Worm (Caenorhabditis elegans) whole organism, young adult: ENCODE measurements around the gene EEED8.13.

Experiments
- B0035.1 ChIP-seq: sonication (generic microtip); optimal IDR thresholded peaks from 2 replicates; lab custom pipeline; 2016; ENCODE audit warnings: missing genetic modification characterization, mild to moderate bottlenecking, missing compliant biosample characterization, missing genotype, missing genetic modification reagents
- B0261.1 ChIP-seq: sonication (generic microtip); optimal IDR thresholded peaks from 2 replicates; lab custom pipeline; 2016; ENCODE audit warnings: mild to moderate bottlenecking, missing genetic modification characterization, moderate library complexity, missing compliant biosample characterization
- D2030.7 ChIP-seq: fragments of 200-800 bp; sonication (Bioruptor generic); IDR thresholded peaks from 2 replicates; pipeline ENCODE4 v1.3.6; 2022; ENCODE audit warnings: missing genetic modification reagents, missing genetic modification characterization, missing compliant biosample characterization
- F10E7.11 ChIP-seq: sonication (generic microtip); optimal IDR thresholded peaks from 2 replicates; lab custom pipeline; 2017; ENCODE audit warnings: mild to moderate bottlenecking, missing genetic modification characterization, moderate library complexity, missing compliant biosample characterization
- F22D6.2 ChIP-seq: sonication (generic microtip); optimal IDR thresholded peaks from 2 replicates; lab custom pipeline; 2016; ENCODE audit warnings: mild to moderate bottlenecking, missing genetic modification characterization, missing compliant biosample characterization
- F39B2.1 ChIP-seq: fragments of 200-800 bp; sonication (Bioruptor generic); IDR thresholded peaks from 2 replicates; pipeline ENCODE4 v1.3.6; 2022; ENCODE audit warnings: missing genetic modification reagents, missing genetic modification characterization, missing compliant biosample characterization
- F49E8.2 ChIP-seq: sonication (generic microtip); optimal IDR thresholded peaks from 3 replicates; lab custom pipeline; 2017; ENCODE audit warnings: missing genetic modification characterization, mild to moderate bottlenecking, missing compliant biosample characterization, antibody characterized with exemption, moderate library complexity; ENCODE audit not compliant: insufficient read depth
- F57A8.1 ChIP-seq: fragments of 200-800 bp; sonication (Bioruptor generic); optimal IDR thresholded peaks from 2 replicates; lab custom pipeline; 2018; ENCODE audit warnings: mild to moderate bottlenecking, missing genetic modification characterization, moderate library complexity, missing compliant biosample characterization
- F57C9.4 ChIP-seq: sonication (generic microtip); optimal IDR thresholded peaks from 2 replicates; lab custom pipeline; 2017; ENCODE audit warnings: mild to moderate bottlenecking, missing genetic modification characterization, missing compliant biosample characterization
- Y95B8A.8 ChIP-seq: fragments of 200-800 bp; sonication (Bioruptor generic); IDR thresholded peaks from 2 replicates; pipeline ENCODE4 v1.3.6; 2022; ENCODE audit warnings: missing genetic modification reagents, missing genetic modification characterization, missing compliant biosample characterization
- ZK185.1 ChIP-seq: sonication (generic microtip); optimal IDR thresholded peaks from 2 replicates; lab custom pipeline; 2016; ENCODE audit warnings: mild to moderate bottlenecking, missing genetic modification characterization, missing compliant biosample characterization; ENCODE audit not compliant: poor library complexity, severe bottlenecking
- akir-1 ChIP-seq: fragments of 200-800 bp; sonication (Bioruptor generic); optimal IDR thresholded peaks from 2 replicates; lab custom pipeline; 2018; ENCODE audit warnings: mild to moderate bottlenecking, missing genetic modification characterization, moderate library complexity, missing compliant biosample characterization
- aptf-2 ChIP-seq: fragments of 200-800 bp; sonication (Bioruptor generic); conservative IDR thresholded peaks from 2 replicates; pipeline ENCODE4 v1.3.6; 2022; ENCODE audit warnings: missing genetic modification reagents, missing genetic modification characterization, missing compliant biosample characterization
- atf-7 ChIP-seq: sonication (generic microtip); optimal IDR thresholded peaks from 2 replicates; lab custom pipeline; 2017; ENCODE audit warnings: mild to moderate bottlenecking, missing genetic modification characterization, missing compliant biosample characterization
- athp-1 ChIP-seq: sonication (generic microtip); optimal IDR thresholded peaks from 2 replicates; lab custom pipeline; 2017; ENCODE audit warnings: mild to moderate bottlenecking, missing genetic modification characterization, missing compliant biosample characterization
- attf-6 ChIP-seq: fragments of 200-800 bp; sonication (Bioruptor generic); IDR thresholded peaks from 2 replicates; pipeline ENCODE4 v1.3.6; 2022; ENCODE audit warnings: missing genetic modification reagents, missing genetic modification characterization, missing compliant biosample characterization
- ceh-40 ChIP-seq: fragments of 200-800 bp; sonication (Bioruptor generic); IDR thresholded peaks from 2 replicates; pipeline ENCODE4 v1.3.6; 2022; ENCODE audit warnings: missing genetic modification characterization, missing compliant biosample characterization
- ceh-79 ChIP-seq: sonication (generic microtip); optimal IDR thresholded peaks from 2 replicates; lab custom pipeline; 2017; ENCODE audit warnings: mild to moderate bottlenecking, missing genetic modification characterization, missing compliant biosample characterization
- dpl-1 ChIP-seq: fragments of 150-350 bp; optimal IDR thresholded peaks from 2 replicates; lab custom pipeline; 2014; ENCODE audit warnings: missing biosample characterization, missing genetic modification reagents, missing genetic modification characterization
- egl-18 ChIP-seq: fragments of 200-800 bp; sonication (Bioruptor generic); IDR thresholded peaks from 2 replicates; pipeline ENCODE4 v1.3.6; 2022; ENCODE audit warnings: missing genetic modification reagents, missing genetic modification characterization, missing compliant biosample characterization
- ets-4 ChIP-seq: fragments of 200-800 bp; sonication (Bioruptor generic); optimal IDR thresholded peaks from 2 replicates; lab custom pipeline; 2018; ENCODE audit warnings: mild to moderate bottlenecking, missing genetic modification characterization, missing compliant biosample characterization
- fkh-3 ChIP-seq: sonication (generic microtip); optimal IDR thresholded peaks from 2 replicates; lab custom pipeline; 2016; ENCODE audit warnings: mild to moderate bottlenecking, missing genetic modification characterization, missing compliant biosample characterization
- him-1 ChIP-seq: sonication (generic microtip); optimal IDR thresholded peaks from 2 replicates; lab custom pipeline; 2016; ENCODE audit warnings: missing genotype, missing genetic modification reagents, missing genetic modification characterization, missing compliant biosample characterization
- hlh-26 ChIP-seq: fragments of 200-800 bp; sonication (Bioruptor generic); conservative IDR thresholded peaks from 2 replicates; pipeline ENCODE4 v1.3.6; 2022; ENCODE audit warnings: missing genetic modification reagents, missing genetic modification characterization, missing compliant biosample characterization
- hrde-1 ChIP-seq: sonication (generic microtip); optimal IDR thresholded peaks from 2 replicates; lab custom pipeline; 2016; ENCODE audit warnings: missing genetic modification characterization, mild to moderate bottlenecking, missing compliant biosample characterization, moderate library complexity, missing genotype, missing genetic modification reagents, borderline replicate concordance
- lin-35 ChIP-seq, 3 experiments: fragments of 150-350 bp in 2 of 3; sonication (generic microtip) in 1 of 3; optimal IDR thresholded peaks; 2 replicates each; lab custom pipeline; 2014 to 2018; ENCODE audit warnings: missing biosample characterization in 3 of 3, missing genetic modification characterization in 3 of 3, missing genetic modification reagents in 3 of 3
- lsl-1 ChIP-seq: fragments of 200-800 bp; sonication (Bioruptor generic); optimal IDR thresholded peaks from 2 replicates; lab custom pipeline; 2018; ENCODE audit warnings: mild to moderate bottlenecking, missing genetic modification characterization, moderate library complexity, missing compliant biosample characterization
- madf-10 ChIP-seq: sonication (generic microtip); optimal IDR thresholded peaks from 2 replicates; lab custom pipeline; 2016; ENCODE audit warnings: mild to moderate bottlenecking, missing genetic modification characterization, missing compliant biosample characterization
- madf-3 ChIP-seq: fragments of 200-800 bp; sonication (Bioruptor generic); IDR thresholded peaks from 2 replicates; pipeline ENCODE4 v1.3.6; 2022; ENCODE audit warnings: missing genetic modification reagents, missing genetic modification characterization, missing compliant biosample characterization
- madf-6 ChIP-seq: fragments of 200-800 bp; sonication (Bioruptor generic); IDR thresholded peaks from 2 replicates; pipeline ENCODE4 v1.3.6; 2022; ENCODE audit warnings: missing genetic modification reagents, missing genetic modification characterization, missing compliant biosample characterization
- madf-8 ChIP-seq: fragments of 200-800 bp; sonication (Bioruptor generic); conservative IDR thresholded peaks from 2 replicates; pipeline ENCODE4 v1.3.6; 2022; ENCODE audit warnings: missing genetic modification reagents, missing genetic modification characterization, missing compliant biosample characterization
- nfya-1 ChIP-seq: sonication (generic microtip); optimal IDR thresholded peaks from 2 replicates; lab custom pipeline; 2017; ENCODE audit warnings: antibody characterized with exemption, missing compliant biosample characterization, missing genetic modification characterization, borderline replicate concordance; ENCODE audit not compliant: insufficient read depth
- nfya-2 ChIP-seq: fragments of 200-800 bp; sonication (Bioruptor generic); IDR thresholded peaks from 2 replicates; pipeline ENCODE4 v1.3.6; 2022; ENCODE audit warnings: missing genetic modification reagents, missing genetic modification characterization, missing compliant biosample characterization
- nhr-179 ChIP-seq: sonication (generic microtip); optimal IDR thresholded peaks from 2 replicates; lab custom pipeline; 2016; ENCODE audit warnings: mild to moderate bottlenecking, missing genetic modification characterization, missing compliant biosample characterization
- nhr-80 ChIP-seq: sonication (generic microtip); optimal IDR thresholded peaks from 2 replicates; lab custom pipeline; 2016; ENCODE audit warnings: missing genetic modification characterization, missing compliant biosample characterization
- nhr-90 ChIP-seq: sonication (generic microtip); optimal IDR thresholded peaks from 2 replicates; lab custom pipeline; 2016; ENCODE audit warnings: missing genotype, mild to moderate bottlenecking, missing genetic modification characterization, missing compliant biosample characterization
- pbrm-1 ChIP-seq: fragments of 200-800 bp; sonication (Bioruptor generic); IDR thresholded peaks from 2 replicates; pipeline ENCODE4 v1.3.6; 2022; ENCODE audit warnings: missing genetic modification reagents, missing genetic modification characterization, missing compliant biosample characterization
- pha-4 ChIP-seq: fragments of 150-350 bp; sonication (generic microtip); optimal IDR thresholded peaks from 2 replicates; lab custom pipeline; 2014; ENCODE audit warnings: missing biosample characterization, missing genetic modification reagents, missing genetic modification characterization
- rcor-1 ChIP-seq: fragments of 200-800 bp; sonication (Bioruptor generic); IDR thresholded peaks from 2 replicates; pipeline ENCODE4 v1.3.6; 2022; ENCODE audit warnings: missing genetic modification reagents, missing genetic modification characterization, missing compliant biosample characterization
- rec-8 ChIP-seq, 2 experiments: sonication (generic microtip); optimal IDR thresholded peaks; 2 replicates each; lab custom pipeline; 2016; ENCODE audit warnings: mild to moderate bottlenecking in 2 of 2, missing genetic modification characterization in 2 of 2, missing genetic modification reagents in 2 of 2, missing genotype in 2 of 2, missing biosample characterization in 1 of 2, missing compliant biosample characterization in 1 of 2, moderate library complexity in 1 of 2
- repo-1 ChIP-seq: sonication (generic microtip); optimal IDR thresholded peaks from 2 replicates; lab custom pipeline; 2017; ENCODE audit warnings: mild to moderate bottlenecking, missing genetic modification characterization, missing compliant biosample characterization
- sea-2 ChIP-seq: fragments of 200-800 bp; sonication (Bioruptor generic); IDR thresholded peaks from 2 replicates; pipeline ENCODE4 v1.3.6; 2022; ENCODE audit warnings: missing genetic modification characterization, missing compliant biosample characterization
- sptf-2 ChIP-seq: fragments of 200-800 bp; sonication (Bioruptor generic); optimal IDR thresholded peaks from 2 replicates; lab custom pipeline; 2018; ENCODE audit warnings: mild to moderate bottlenecking, missing genetic modification characterization, missing compliant biosample characterization
- tlf-1 ChIP-seq: fragments of 200-800 bp; sonication (Bioruptor generic); optimal IDR thresholded peaks from 2 replicates; lab custom pipeline; 2018; ENCODE audit warnings: mild to moderate bottlenecking, missing genetic modification characterization, missing compliant biosample characterization
- zfh-2 ChIP-seq: fragments of 200-800 bp; sonication (Bioruptor generic); conservative IDR thresholded peaks from 2 replicates; pipeline ENCODE4 v1.3.6; 2022; ENCODE audit warnings: missing genetic modification reagents, missing genetic modification characterization, missing compliant biosample characterization
- ztf-22 ChIP-seq: fragments of 200-800 bp; sonication (Bioruptor generic); optimal IDR thresholded peaks from 2 replicates; lab custom pipeline; 2018; ENCODE audit warnings: mild to moderate bottlenecking, missing genetic modification characterization, moderate library complexity, missing compliant biosample characterization
- ztf-25 ChIP-seq: fragments of 200-800 bp; sonication (Bioruptor generic); IDR thresholded peaks from 2 replicates; pipeline ENCODE4 v1.3.6; 2022; ENCODE audit warnings: missing genetic modification reagents, missing genetic modification characterization, missing compliant biosample characterization
- ztf-26 ChIP-seq: sonication (generic microtip); optimal IDR thresholded peaks from 2 replicates; lab custom pipeline; 2017; ENCODE audit warnings: missing genetic modification characterization, missing compliant biosample characterization
- ztf-28 ChIP-seq: fragments of 200-800 bp; sonication (Bioruptor generic); IDR thresholded peaks from 2 replicates; pipeline ENCODE4 v1.3.6; 2022; ENCODE audit warnings: missing genetic modification reagents, missing genetic modification characterization, missing compliant biosample characterization
- ztf-3 ChIP-seq: fragments of 200-800 bp; sonication (Bioruptor generic); optimal IDR thresholded peaks from 2 replicates; lab custom pipeline; 2018; ENCODE audit warnings: mild to moderate bottlenecking, missing genetic modification characterization, missing compliant biosample characterization

EEED8.13 gene

DNA sequence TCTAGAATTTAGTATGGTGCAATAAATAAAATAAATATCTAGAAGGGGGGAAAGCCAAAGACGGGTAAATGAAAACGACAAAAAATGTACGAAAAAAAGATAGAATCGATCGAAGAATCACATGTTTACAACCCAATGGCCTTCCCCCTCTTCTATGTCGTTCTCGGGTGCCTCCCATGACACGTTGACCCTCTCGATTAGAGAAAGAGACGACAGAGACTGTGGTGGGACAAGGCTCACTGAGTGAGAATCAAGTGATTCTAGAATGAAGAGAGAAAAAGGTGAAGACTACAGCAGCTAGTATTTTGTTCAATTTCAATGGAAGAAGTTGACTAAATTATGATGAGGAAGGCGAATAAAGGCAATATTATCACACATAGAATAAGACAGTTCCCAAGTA is 13.7 kb upstream of the EEED8.13 start (continued):
- TF ChIP-seq lin-35 (GFP tag; optimal IDR thresholded peaks at IDR 0.05; lab: Kevin White, UChicago) (no peak), hrde-1 (tag; lab: Kevin White, UChicago) (no peak), egl-18 (GFP tag; lab: Robert Waterston, UW) (no peak), zfh-2 (GFP tag; lab: Robert Waterston, UW) (no peak), aptf-2 (GFP tag; lab: Robert Waterston, UW) (no peak), F39B2.1 (GFP tag; lab: Robert Waterston, UW) (no peak), fkh-3 (tag; lab: Kevin White, UChicago) (no peak), F10E7.11 (tag; lab: Kevin White, UChicago) (no peak), ceh-79 (tag; lab: Kevin White, UChicago) (no peak), Y95B8A.8 (GFP tag; lab: Robert Waterston, UW) (no peak), B0035.1 (tag; lab: Kevin White, UChicago) (no peak), rec-8 (tag; optimal IDR thresholded peaks at IDR 0.05; lab: Kevin White, UChicago) (no peak), akir-1 (no peak), dpl-1 (GFP tag; lab: Kevin White, UChicago) (no peak), pbrm-1 (GFP tag; lab: Robert Waterston, UW) (no peak), ztf-3 (no peak), nfya-2 (no peak), lsl-1 (GFP tag; lab: Kevin White, UChicago) (no peak), hlh-26 (GFP tag; lab: Robert Waterston, UW) (no peak), athp-1 (tag; lab: Kevin White, UChicago) (no peak), ceh-40 (no peak), B0261.1 (no peak), madf-3 (GFP tag; lab: Robert Waterston, UW) (no peak), attf-6 (GFP tag; lab: Robert Waterston, UW) (no peak), F57A8.1 (GFP tag; lab: Kevin White, UChicago) (no peak), ztf-25 (GFP tag; lab: Robert Waterston, UW) (no peak), sptf-2 (GFP tag; lab: Kevin White, UChicago) (no peak), nfya-1 (no peak), ztf-28 (GFP tag; lab: Robert Waterston, UW) (no peak), ztf-22 (GFP tag; lab: Kevin White, UChicago) (no peak), tlf-1 (no peak), atf-7 (tag; lab: Kevin White, UChicago) (peak; percentile 47), F57C9.4 (tag; lab: Kevin White, UChicago) (no peak), madf-10 (tag; lab: Kevin White, UChicago) (peak; percentile 32), pha-4 (tag; lab: Kevin White, UChicago) (peak; percentile 45), rcor-1 (GFP tag; lab: Robert Waterston, UW) (0 out of 2 replicates have a peak, but pooled peaks have one; percentile 47), repo-1 (tag; lab: Kevin White, UChicago) (no peak), ZK185.1 (tag; lab: Kevin White, UChicago) (no peak), nhr-90 (no peak), him-1 (tag; lab: Kevin White, UChicago) (no peak), F22D6.2 (tag; lab: Kevin White, UChicago) (no peak), madf-6 (GFP tag; lab: Robert Waterston, UW) (no peak), D2030.7 (GFP tag; lab: Robert Waterston, UW) (no peak), ets-4 (GFP tag; lab: Kevin White, UChicago) (peak; percentile 13), madf-8 (GFP tag; lab: Robert Waterston, UW) (no peak), ztf-26 (tag; lab: Kevin White, UChicago) (no peak), nhr-80 (tag; lab: Kevin White, UChicago) (peak; percentile 57), F49E8.2 (tag; lab: Kevin White, UChicago) (no peak), sea-2 (GFP tag; lab: Robert Waterston, UW) (no peak), nhr-179 (tag; lab: Kevin White, UChicago) (no peak)
